Worm (Caenorhabditis elegans) whole organism, midembryonic: Measurements from ENCODE around the gene wht-6.

Experiments used
- T22C8.4 ChIP-seq: fragments of 200-800 bp; sonication (Bioruptor generic); IDR thresholded peaks from 2 replicates; pipeline ENCODE4 v1.3.6; 2022; ENCODE audit warnings: missing genetic modification characterization, missing compliant biosample characterization
- cog-1 ChIP-seq: sonication (generic microtip); optimal IDR thresholded peaks from 2 replicates; lab custom pipeline; 2016; ENCODE audit warnings: missing genetic modification characterization, missing compliant biosample characterization
- flt-1 ChIP-seq: fragments of 200-800 bp; sonication (Bioruptor generic); IDR thresholded peaks from 2 replicates; pipeline ENCODE4 v1.3.6; 2022; ENCODE audit warnings: missing genetic modification characterization, missing compliant biosample characterization
- med-1 ChIP-seq: sonication (generic microtip); optimal IDR thresholded peaks from 2 replicates; lab custom pipeline; 2017; ENCODE audit warnings: missing genetic modification characterization, mild to moderate bottlenecking, missing compliant biosample characterization, antibody characterized with exemption, missing genetic modification reagents; ENCODE audit not compliant: insufficient read depth
- tab-1 ChIP-seq: fragments of 200-800 bp; sonication (Bioruptor generic); IDR thresholded peaks from 2 replicates; pipeline ENCODE4 v1.3.6; 2022; ENCODE audit warnings: missing genetic modification characterization, missing compliant biosample characterization

- TF ChIP-seq cog-1 (no peak), tab-1 (GFP tag; lab: Robert Waterston, UW) (no peak), med-1 (GFP tag; lab: Kevin White, UChicago) (no peak), flt-1 (no peak), T22C8.4 (GFP tag; lab: Robert Waterston, UW) (no peak)
Observed at ce11 chrIII:6463679-6464078, 7.9 kb upstream of the wht-6 start, which contains the start of gene dlc-1.
